Worm (Caenorhabditis elegans): ENCODE measurements around the gene srz-97.

srz-97 gene

DNA sequence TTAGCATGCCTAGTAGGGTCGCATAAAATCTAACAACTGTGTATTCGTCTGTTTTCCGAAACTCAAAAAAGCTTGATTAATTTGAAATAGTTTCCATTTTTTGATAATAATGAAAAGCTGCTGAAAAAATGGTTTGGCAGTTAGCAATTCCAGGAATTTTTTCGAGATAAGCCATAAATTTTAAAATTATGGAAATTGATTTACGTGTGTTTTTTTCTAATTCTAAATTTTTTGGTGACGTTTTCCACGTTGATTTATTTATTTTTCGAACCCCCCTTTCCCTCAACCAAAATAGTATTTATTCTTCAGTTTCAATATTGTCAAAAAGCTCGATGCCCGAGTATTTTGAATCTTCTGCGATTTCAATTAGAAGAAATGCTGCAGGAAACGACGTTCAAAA lies 39.2 kb downstream of the srz-97 start, which contains the start of gene F23B12.1:
Gene F23B12.1, plus strand, starts transcription at position 301 of the 400 bp plus-strand sequence.
- TF ChIP-seq mab-5 (tag; optimal IDR thresholded peaks at IDR 0.05) (no peak), peb-1 (tag; optimal IDR thresholded peaks at IDR 0.05) (no peak), C34F6.9 (tag; optimal IDR thresholded peaks at IDR 0.05) (no peak), sma-9 (GFP tag; optimal IDR thresholded peaks at IDR 0.05) (no peak), sma-9 (tag; optimal IDR thresholded peaks at IDR 0.05) (no peak), ceh-16 (tag; optimal IDR thresholded peaks at IDR 0.05) (no peak), R02D3.7 (tag; optimal IDR thresholded peaks at IDR 0.05) (no peak)

DNA sequence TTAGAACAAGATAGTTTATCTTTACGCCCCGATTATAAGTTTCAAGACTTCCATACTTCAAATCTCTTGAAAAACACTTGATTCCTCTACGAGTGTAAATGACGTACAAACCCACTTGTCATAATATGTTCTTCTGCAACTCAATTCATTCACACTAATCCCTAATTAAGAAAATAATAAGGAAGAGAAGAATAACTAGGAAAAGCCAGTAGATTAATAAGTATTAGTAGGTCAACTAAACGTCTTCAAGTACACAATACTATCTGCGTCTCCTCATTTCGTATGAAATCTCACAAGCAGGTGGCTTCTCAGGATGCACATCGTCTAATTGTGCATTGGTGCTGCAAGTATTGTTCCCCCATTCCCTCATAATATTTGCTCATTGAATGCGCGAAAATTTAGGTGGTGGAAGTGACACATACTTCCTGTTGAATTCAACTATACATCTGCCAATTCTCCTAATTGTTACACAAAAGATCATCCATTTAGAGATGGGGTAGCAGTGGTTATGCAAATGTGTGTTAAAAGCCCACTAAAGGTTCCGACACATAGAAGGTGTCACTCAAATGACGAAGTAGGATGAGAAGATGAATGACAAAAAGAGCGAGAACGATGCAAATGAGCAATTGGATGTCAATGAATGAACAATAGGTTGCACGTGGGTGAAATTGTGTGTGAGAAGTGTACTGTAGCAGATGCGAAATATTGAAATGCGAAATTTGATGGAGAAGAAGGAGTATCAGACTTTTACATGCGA lies 40.8 kb downstream of the srz-97 start:
- TF ChIP-seq sma-3 (GFP tag; optimal IDR thresholded peaks at IDR 0.05) (no peak), unc-55 (GFP tag; optimal IDR thresholded peaks at IDR 0.05) (no peak), lin-11 (tag; optimal IDR thresholded peaks at IDR 0.05) (no peak), skn-1 (tag; optimal IDR thresholded peaks at IDR 0.05) (no peak), snpc-4 (tag; optimal IDR thresholded peaks at IDR 0.05) (no peak), mbf-1 (tag; optimal IDR thresholded peaks at IDR 0.05) (no peak), elt-3 (tag; optimal IDR thresholded peaks at IDR 0.05) (no peak), lin-13 (GFP tag; optimal IDR thresholded peaks at IDR 0.05) (no peak), nhr-129 (tag; optimal IDR thresholded peaks at IDR 0.05) (no peak), nhr-11 (tag; optimal IDR thresholded peaks at IDR 0.05) (no peak), nhr-77 (tag; optimal IDR thresholded peaks at IDR 0.05) (no peak), unc-39 (tag; optimal IDR thresholded peaks at IDR 0.05) (no peak), dmd-4 (tag; optimal IDR thresholded peaks at IDR 0.05) (no peak), aly-2 (tag; optimal IDR thresholded peaks at IDR 0.05) (no peak), nhr-6 (tag; optimal IDR thresholded peaks at IDR 0.05) (no peak)

DNA sequence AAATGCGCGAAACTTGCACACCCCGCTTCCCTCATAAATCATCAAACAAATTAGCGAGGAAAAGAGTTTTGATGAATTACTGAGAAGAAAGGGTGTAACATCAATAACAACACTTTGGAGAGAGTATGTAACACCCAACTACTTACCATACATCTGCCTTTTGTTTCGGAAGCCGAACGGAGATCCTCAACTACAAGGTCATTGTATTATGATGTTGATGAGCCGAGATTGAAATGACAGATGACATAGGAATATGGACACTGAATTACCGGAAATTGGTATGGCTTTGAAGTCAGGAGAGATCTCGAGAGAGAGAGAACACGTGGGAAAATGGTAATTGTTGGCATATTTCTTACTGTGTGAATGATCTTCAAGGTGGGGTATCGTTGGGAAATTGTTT lies 42.0 kb downstream of the srz-97 start:
- TF ChIP-seq sma-9 (GFP tag; optimal IDR thresholded peaks at IDR 0.05) (no peak), sma-9 (tag; optimal IDR thresholded peaks at IDR 0.05) (no peak), unc-62 (GFP tag; optimal IDR thresholded peaks at IDR 0.05) (no peak), mdl-1 (tag; optimal IDR thresholded peaks at IDR 0.05) (no peak), F13H6.1 (tag; optimal IDR thresholded peaks at IDR 0.05) (no peak), elt-1 (tag; optimal IDR thresholded peaks at IDR 0.05) (no peak), sem-4 (tag; optimal IDR thresholded peaks at IDR 0.05) (no peak), zag-1 (tag; optimal IDR thresholded peaks at IDR 0.05) (no peak), dmd-4 (tag; optimal IDR thresholded peaks at IDR 0.05) (no peak), mbf-1 (tag; optimal IDR thresholded peaks at IDR 0.05) (no peak)

DNA sequence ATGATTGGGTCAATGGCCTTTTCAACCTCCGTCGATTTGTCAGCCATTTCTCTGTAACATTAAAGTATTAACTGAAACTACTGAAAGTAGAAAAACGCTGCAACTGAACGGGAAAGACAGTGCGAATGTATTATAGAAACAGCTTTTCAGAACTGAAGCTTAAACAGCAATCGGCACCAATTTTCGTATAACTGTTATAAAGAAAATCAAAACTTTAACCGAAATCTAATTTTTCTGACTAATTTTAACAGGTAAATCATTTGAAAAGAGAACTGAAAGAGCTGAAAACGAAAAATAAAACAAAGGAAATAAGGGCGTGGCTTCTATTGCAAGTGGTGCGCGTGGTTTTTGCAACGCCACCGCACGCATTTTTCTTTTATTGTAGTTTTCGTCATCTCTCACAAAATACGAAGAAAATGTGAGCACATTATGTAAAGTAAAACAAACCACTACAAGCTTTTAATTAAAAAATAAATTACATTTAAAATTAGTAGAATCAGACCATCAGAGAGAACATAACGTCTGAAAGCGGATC lies 43.0 kb downstream of the srz-97 start, which contains the start of gene rrsr-1:
Gene rrsr-1, minus strand, starts transcription at position 51 of the 535 bp plus-strand sequence.
- TF ChIP-seq unc-39 (tag; optimal IDR thresholded peaks at IDR 0.05) (no peak), nhr-11 (tag; optimal IDR thresholded peaks at IDR 0.05) (no peak), nhr-237 (tag; optimal IDR thresholded peaks at IDR 0.05) (no peak), elt-1 (tag; optimal IDR thresholded peaks at IDR 0.05) (no peak), crh-2 (tag; optimal IDR thresholded peaks at IDR 0.05) (no peak), nhr-129 (tag; optimal IDR thresholded peaks at IDR 0.05) (peak; percentile 46), lsy-2 (tag; optimal IDR thresholded peaks at IDR 0.05) (peak in 1 of 2 experiments; percentile 33), unc-55 (GFP tag; optimal IDR thresholded peaks at IDR 0.05) (peak; percentile 54), lin-11 (tag; optimal IDR thresholded peaks at IDR 0.05) (peak; percentile 38), blmp-1 (tag; optimal IDR thresholded peaks at IDR 0.05; ENCODE audit: insufficient read depth) (no peak), skn-1 (tag; optimal IDR thresholded peaks at IDR 0.05) (peak; percentile 62), nhr-21 (tag; optimal IDR thresholded peaks at IDR 0.05) (no peak), ama-1 (optimal IDR thresholded peaks at IDR 0.05) (no peak), mab-5 (tag; optimal IDR thresholded peaks at IDR 0.05) (no peak), sma-9 (GFP tag; optimal IDR thresholded peaks at IDR 0.05) (peak; percentile 47), sma-9 (tag; optimal IDR thresholded peaks at IDR 0.05) (no peak), C34F6.9 (tag; optimal IDR thresholded peaks at IDR 0.05) (peak; percentile 56), sma-3 (GFP tag; optimal IDR thresholded peaks at IDR 0.05) (peak; percentile 28), mdl-1 (tag; optimal IDR thresholded peaks at IDR 0.05) (no peak), nhr-23 (tag; optimal IDR thresholded peaks at IDR 0.05) (no peak), ztf-11 (tag; optimal IDR thresholded peaks at IDR 0.05) (no peak), F13H6.1 (tag; optimal IDR thresholded peaks at IDR 0.05) (peak; percentile 38), peb-1 (tag; optimal IDR thresholded peaks at IDR 0.05) (no peak)

Data from whole organism, L2 larva.